Fruit fly (Drosophila melanogaster): ENCODE measurements around the gene Axn.

DNA sequence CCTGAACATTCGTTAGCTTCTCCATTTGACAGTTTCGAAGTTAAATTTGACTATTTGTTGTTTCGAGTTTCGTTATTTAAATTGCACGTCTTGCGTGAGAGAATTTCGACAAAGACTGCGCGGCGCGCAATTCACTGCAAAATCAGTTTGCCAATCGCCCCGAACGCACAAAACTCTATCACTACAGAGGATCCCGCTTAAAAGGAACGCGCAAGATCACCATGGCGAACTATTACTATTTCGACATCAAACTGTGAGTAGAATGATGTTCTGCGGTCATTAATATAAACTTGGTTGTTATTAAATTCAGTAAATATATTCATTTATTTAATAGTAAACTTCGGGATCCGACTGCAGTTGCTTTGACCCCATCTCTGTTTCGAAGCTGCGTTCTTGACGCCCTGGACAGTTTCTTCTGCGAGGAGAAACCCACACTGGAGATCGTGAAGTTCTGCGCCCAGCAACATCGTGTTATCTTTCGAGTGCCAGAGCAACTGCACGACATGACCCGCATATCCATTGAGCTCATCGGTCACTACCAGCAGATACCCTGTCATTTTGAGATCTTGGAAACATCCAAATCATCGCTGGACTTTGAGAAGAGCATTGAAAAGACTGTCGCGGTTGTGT lies 33.4 kb downstream of the Axn start, which contains the start of the genes Rpp14b and spn-A:
- TF ChIP-seq fd64A (GFP tag; optimal IDR thresholded peaks at IDR 0.05) = no peak
- TF ChIP-seq CG1602 (GFP tag; optimal IDR thresholded peaks at IDR 0.05) = peak; percentile 19
- no peak for TF ChIP-seq CG11247 (GFP tag; IDR thresholded peaks at IDR 0.05)
- no peak for TF ChIP-seq MTF-1 (GFP tag; optimal IDR thresholded peaks at IDR 0.05; ENCODE audit: borderline replicate concordance)
- TF ChIP-seq fru (optimal IDR thresholded peaks at IDR 0.05) = no peak
- TF ChIP-seq jumu (GFP tag; optimal IDR thresholded peaks at IDR 0.05) = no peak
- TF ChIP-seq sob (GFP tag; IDR thresholded peaks at IDR 0.05) = peak; percentile 26; the same call in 1 of the 2 replicates
- no peak for TF ChIP-seq CG10431 (GFP tag; optimal IDR thresholded peaks at IDR 0.05)
- no peak for TF ChIP-seq Deaf1 (tag; optimal IDR thresholded peaks at IDR 0.05)

All from whole organism, embryonic.